Worm (Caenorhabditis elegans) whole organism, young adult: Measurements from ENCODE around the gene nspb-12.

Experiments
- B0019.2 ChIP-seq: fragments of 200-800 bp; sonication (Bioruptor generic); conservative IDR thresholded peaks from 2 replicates; pipeline ENCODE4 v1.3.6; 2022; ENCODE audit warnings: missing genetic modification reagents, missing genetic modification characterization, missing compliant biosample characterization
- C06A6.2 ChIP-seq: fragments of 200-800 bp; sonication (Bioruptor generic); conservative IDR thresholded peaks from 2 replicates; pipeline ENCODE4 v1.3.6; 2022; ENCODE audit warnings: missing genetic modification characterization, missing compliant biosample characterization
- C17E4.6 ChIP-seq: fragments of 200-800 bp; sonication (Bioruptor generic); IDR thresholded peaks from 2 replicates; pipeline ENCODE4 v1.3.6; 2022; ENCODE audit warnings: missing genetic modification reagents, missing genetic modification characterization, missing compliant biosample characterization
- F52B5.7 ChIP-seq: sonication (generic microtip); optimal IDR thresholded peaks from 2 replicates; lab custom pipeline; 2016; ENCODE audit warnings: mild to moderate bottlenecking, missing genetic modification characterization, missing compliant biosample characterization
- F55B11.4 ChIP-seq: sonication (generic microtip); optimal IDR thresholded peaks from 2 replicates; lab custom pipeline; 2016; ENCODE audit warnings: missing compliant biosample characterization, missing genetic modification characterization, borderline replicate concordance; ENCODE audit not compliant: insufficient read depth
- F57C9.4 ChIP-seq: sonication (generic microtip); optimal IDR thresholded peaks from 2 replicates; lab custom pipeline; 2017; ENCODE audit warnings: mild to moderate bottlenecking, missing genetic modification characterization, missing compliant biosample characterization
- K12H6.12 ChIP-seq: fragments of 200-800 bp; sonication (Bioruptor generic); optimal IDR thresholded peaks from 2 replicates; lab custom pipeline; 2018; ENCODE audit warnings: mild to moderate bottlenecking, missing genetic modification characterization, missing compliant biosample characterization
- T07F8.4 ChIP-seq: sonication (generic microtip); optimal IDR thresholded peaks from 2 replicates; lab custom pipeline; 2016; ENCODE audit warnings: mild to moderate bottlenecking, missing genetic modification characterization, moderate library complexity, missing compliant biosample characterization
- T26A5.8 ChIP-seq: sonication (generic microtip); optimal IDR thresholded peaks from 2 replicates; lab custom pipeline; 2016; ENCODE audit warnings: missing genetic modification characterization, missing compliant biosample characterization
- Y53F4B.3 ChIP-seq: fragments of 200-800 bp; sonication (Bioruptor generic); IDR thresholded peaks from 2 replicates; pipeline ENCODE4 v1.3.6; 2022; ENCODE audit warnings: missing genetic modification reagents, missing genetic modification characterization, missing compliant biosample characterization
- Y56A3A.18 ChIP-seq: fragments of 200-800 bp; sonication (Bioruptor generic); IDR thresholded peaks from 2 replicates; pipeline ENCODE4 v1.3.6; 2022; ENCODE audit warnings: missing genetic modification reagents, missing genetic modification characterization, missing compliant biosample characterization
- Y67H2A.10 ChIP-seq: fragments of 200-800 bp; sonication (Bioruptor generic); conservative IDR thresholded peaks from 2 replicates; pipeline ENCODE4 v1.3.6; 2022; ENCODE audit warnings: missing genetic modification reagents, missing genetic modification characterization, missing compliant biosample characterization
- Y79H2A.3 ChIP-seq: fragments of 200-800 bp; sonication (Bioruptor generic); conservative IDR thresholded peaks from 2 replicates; pipeline ENCODE4 v1.3.6; 2022; ENCODE audit warnings: missing genetic modification reagents, missing genetic modification characterization, missing compliant biosample characterization
- Y95B8A.8 ChIP-seq: fragments of 200-800 bp; sonication (Bioruptor generic); IDR thresholded peaks from 2 replicates; pipeline ENCODE4 v1.3.6; 2022; ENCODE audit warnings: missing genetic modification reagents, missing genetic modification characterization, missing compliant biosample characterization
- aptf-3 ChIP-seq: fragments of 200-800 bp; sonication (Bioruptor generic); IDR thresholded peaks from 2 replicates; pipeline ENCODE4 v1.3.6; 2022; ENCODE audit warnings: missing genetic modification characterization, missing compliant biosample characterization
- atf-7 ChIP-seq: sonication (generic microtip); optimal IDR thresholded peaks from 2 replicates; lab custom pipeline; 2017; ENCODE audit warnings: mild to moderate bottlenecking, missing genetic modification characterization, missing compliant biosample characterization
- cebp-2 ChIP-seq: fragments of 200-800 bp; sonication (Bioruptor generic); IDR thresholded peaks from 2 replicates; pipeline ENCODE4 v1.3.6; 2022; ENCODE audit warnings: missing genetic modification characterization, missing compliant biosample characterization
- ceh-27 ChIP-seq: fragments of 200-800 bp; sonication (Bioruptor generic); optimal IDR thresholded peaks from 2 replicates; lab custom pipeline; 2018; ENCODE audit warnings: mild to moderate bottlenecking, missing genetic modification characterization, moderate library complexity, missing compliant biosample characterization
- ceh-58 ChIP-seq: fragments of 200-800 bp; sonication (Bioruptor generic); IDR thresholded peaks from 2 replicates; pipeline ENCODE4 v1.3.6; 2022; ENCODE audit warnings: missing genetic modification characterization, missing compliant biosample characterization
- ceh-79 ChIP-seq: sonication (generic microtip); optimal IDR thresholded peaks from 2 replicates; lab custom pipeline; 2017; ENCODE audit warnings: mild to moderate bottlenecking, missing genetic modification characterization, missing compliant biosample characterization
- ceh-91 ChIP-seq: fragments of 200-800 bp; sonication (Bioruptor generic); IDR thresholded peaks from 2 replicates; pipeline ENCODE4 v1.3.6; 2022; ENCODE audit warnings: missing genetic modification reagents, missing genetic modification characterization, missing compliant biosample characterization
- chd-7 ChIP-seq: sonication (generic microtip); optimal IDR thresholded peaks from 2 replicates; lab custom pipeline; 2016; ENCODE audit warnings: mild to moderate bottlenecking, missing genetic modification characterization, moderate library complexity, missing compliant biosample characterization
- die-1 ChIP-seq: sonication (generic microtip); optimal IDR thresholded peaks from 2 replicates; lab custom pipeline; 2016; ENCODE audit warnings: missing genotype, mild to moderate bottlenecking, missing genetic modification characterization, missing compliant biosample characterization
- dpff-1 ChIP-seq: sonication (generic microtip); optimal IDR thresholded peaks from 2 replicates; lab custom pipeline; 2017; ENCODE audit warnings: mild to moderate bottlenecking, missing genetic modification characterization, missing compliant biosample characterization
- dpl-1 ChIP-seq: fragments of 150-350 bp; optimal IDR thresholded peaks from 2 replicates; lab custom pipeline; 2014; ENCODE audit warnings: missing biosample characterization, missing genetic modification reagents, missing genetic modification characterization
- efl-1 ChIP-seq: fragments of 150-350 bp; optimal IDR thresholded peaks from 2 replicates; lab custom pipeline; 2014; ENCODE audit warnings: missing biosample characterization, missing genetic modification reagents, missing genetic modification characterization
- ekl-4 ChIP-seq: fragments of 200-800 bp; sonication (Bioruptor generic); IDR thresholded peaks from 2 replicates; pipeline ENCODE4 v1.3.6; 2022; ENCODE audit warnings: missing genetic modification reagents, missing genetic modification characterization, missing compliant biosample characterization
- hlh-26 ChIP-seq: fragments of 200-800 bp; sonication (Bioruptor generic); conservative IDR thresholded peaks from 2 replicates; pipeline ENCODE4 v1.3.6; 2022; ENCODE audit warnings: missing genetic modification reagents, missing genetic modification characterization, missing compliant biosample characterization
- hrde-1 ChIP-seq: sonication (generic microtip); optimal IDR thresholded peaks from 2 replicates; lab custom pipeline; 2016; ENCODE audit warnings: missing genetic modification characterization, mild to moderate bottlenecking, missing compliant biosample characterization, moderate library complexity, missing genotype, missing genetic modification reagents, borderline replicate concordance
- hsf-1 ChIP-seq: fragments of 200-800 bp; sonication (Bioruptor generic); IDR thresholded peaks from 2 replicates; pipeline ENCODE4 v1.3.6; 2022; ENCODE audit warnings: missing genetic modification reagents, missing genetic modification characterization, missing compliant biosample characterization
- lag-1 ChIP-seq: fragments of 200-800 bp; sonication (Bioruptor generic); IDR thresholded peaks from 2 replicates; pipeline ENCODE4 v1.3.6; 2022; ENCODE audit warnings: missing genetic modification reagents, missing genetic modification characterization, missing compliant biosample characterization
- lin-26 ChIP-seq: fragments of 200-800 bp; sonication (Bioruptor generic); IDR thresholded peaks from 2 replicates; pipeline ENCODE4 v1.3.6; 2022; ENCODE audit warnings: missing genetic modification reagents, missing genetic modification characterization, missing compliant biosample characterization
- lir-1 ChIP-seq: fragments of 200-800 bp; sonication (Bioruptor generic); conservative IDR thresholded peaks from 2 replicates; pipeline ENCODE4 v1.3.6; 2022; ENCODE audit warnings: missing genetic modification reagents, missing genetic modification characterization, missing compliant biosample characterization
- lsy-27 ChIP-seq: sonication (generic microtip); optimal IDR thresholded peaks from 2 replicates; lab custom pipeline; 2017; ENCODE audit warnings: missing genetic modification characterization, mild to moderate bottlenecking, missing compliant biosample characterization, antibody characterized with exemption, missing genotype, borderline replicate concordance; ENCODE audit not compliant: insufficient read depth
- madf-6 ChIP-seq: fragments of 200-800 bp; sonication (Bioruptor generic); IDR thresholded peaks from 2 replicates; pipeline ENCODE4 v1.3.6; 2022; ENCODE audit warnings: missing genetic modification reagents, missing genetic modification characterization, missing compliant biosample characterization
- nfyb-1 ChIP-seq: fragments of 200-800 bp; sonication (Bioruptor generic); IDR thresholded peaks from 2 replicates; pipeline ENCODE4 v1.3.6; 2022; ENCODE audit warnings: missing genetic modification reagents, missing genetic modification characterization, missing compliant biosample characterization
- nhr-27 ChIP-seq: fragments of 200-800 bp; sonication (Bioruptor generic); optimal IDR thresholded peaks from 2 replicates; lab custom pipeline; 2018; ENCODE audit warnings: mild to moderate bottlenecking, missing genetic modification characterization, moderate library complexity, missing compliant biosample characterization
- pbrm-1 ChIP-seq: fragments of 200-800 bp; sonication (Bioruptor generic); IDR thresholded peaks from 2 replicates; pipeline ENCODE4 v1.3.6; 2022; ENCODE audit warnings: missing genetic modification reagents, missing genetic modification characterization, missing compliant biosample characterization
- snpc-1.1 ChIP-seq: sonication (generic microtip); optimal IDR thresholded peaks from 2 replicates; lab custom pipeline; 2017; ENCODE audit warnings: missing genetic modification characterization, mild to moderate bottlenecking, missing compliant biosample characterization, antibody characterized with exemption, moderate library complexity, missing genotype, missing genetic modification reagents; ENCODE audit not compliant: insufficient read depth
- somi-1 ChIP-seq: fragments of 200-800 bp; sonication (Bioruptor generic); optimal IDR thresholded peaks from 2 replicates; lab custom pipeline; 2018; ENCODE audit warnings: mild to moderate bottlenecking, missing genetic modification characterization, missing compliant biosample characterization
- unc-130 ChIP-seq: sonication (generic microtip); optimal IDR thresholded peaks from 2 replicates; lab custom pipeline; 2016; ENCODE audit warnings: missing genetic modification reagents, missing genetic modification characterization, missing compliant biosample characterization
- unc-62 ChIP-seq: fragments of 150-350 bp; optimal IDR thresholded peaks from 2 replicates; lab custom pipeline; 2014; ENCODE audit warnings: missing biosample characterization, missing genetic modification reagents, missing genetic modification characterization
- zfh-2 ChIP-seq: fragments of 200-800 bp; sonication (Bioruptor generic); conservative IDR thresholded peaks from 2 replicates; pipeline ENCODE4 v1.3.6; 2022; ENCODE audit warnings: missing genetic modification reagents, missing genetic modification characterization, missing compliant biosample characterization
- ztf-26 ChIP-seq: sonication (generic microtip); optimal IDR thresholded peaks from 2 replicates; lab custom pipeline; 2017; ENCODE audit warnings: missing genetic modification characterization, missing compliant biosample characterization
- ztf-28 ChIP-seq: fragments of 200-800 bp; sonication (Bioruptor generic); IDR thresholded peaks from 2 replicates; pipeline ENCODE4 v1.3.6; 2022; ENCODE audit warnings: missing genetic modification reagents, missing genetic modification characterization, missing compliant biosample characterization
- ztf-6 ChIP-seq: fragments of 200-800 bp; sonication (Bioruptor generic); IDR thresholded peaks from 2 replicates; pipeline ENCODE4 v1.3.6; 2022; ENCODE audit warnings: missing genetic modification reagents, missing genetic modification characterization, missing compliant biosample characterization

The nspb-12 gene

DNA sequence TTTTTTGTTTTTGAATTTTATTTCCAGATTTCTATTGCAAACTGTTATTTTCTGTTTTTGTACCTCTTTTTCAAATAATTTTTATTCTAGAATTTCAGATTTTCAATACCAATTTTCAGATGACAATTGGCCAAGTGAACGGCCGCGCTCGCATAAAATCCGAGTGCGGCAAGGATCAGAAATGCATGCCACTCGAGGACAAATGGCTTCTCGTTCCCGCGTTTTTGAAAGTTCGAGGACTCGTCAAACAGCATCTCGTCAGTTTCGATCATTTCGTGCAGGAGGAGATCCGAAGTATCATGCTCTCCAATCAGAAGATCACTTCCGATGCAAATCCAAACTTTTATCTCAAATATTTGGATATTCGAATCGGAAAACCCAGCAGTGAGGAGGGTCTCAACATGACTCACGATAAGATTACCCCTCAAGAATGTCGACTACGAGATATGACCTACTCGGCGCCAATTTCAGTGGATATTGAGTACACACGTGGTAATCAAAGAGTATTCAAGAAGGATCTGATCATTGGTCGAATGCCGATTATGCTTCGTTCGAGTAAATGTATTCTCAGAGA is 11.2 kb downstream of the nspb-12 start, which contains the start of gene rpc-2 (continued):
- TF ChIP-seq chd-7 (tag; lab: Kevin White, UChicago) (peak; percentile 85), ztf-26 (peak; percentile 3), C17E4.6 (GFP tag; lab: Robert Waterston, UW) (no peak), lir-1 (GFP tag; lab: Robert Waterston, UW) (no peak), Y67H2A.10 (GFP tag; lab: Robert Waterston, UW) (no peak), T26A5.8 (tag; lab: Kevin White, UChicago) (peak; percentile 28), F52B5.7 (tag; lab: Kevin White, UChicago) (peak; percentile 69), Y53F4B.3 (GFP tag; lab: Robert Waterston, UW) (no peak), dpff-1 (tag; lab: Kevin White, UChicago) (peak; percentile 74), hsf-1 (GFP tag; lab: Robert Waterston, UW) (peak; percentile 72), Y95B8A.8 (GFP tag; lab: Robert Waterston, UW) (peak; percentile 38; the same call in 1 of the 2 replicates), zfh-2 (GFP tag; lab: Robert Waterston, UW) (peak; percentile 43; the same call in 1 of the 2 replicates), aptf-3 (GFP tag; lab: Robert Waterston, UW) (0 out of 2 replicates have a peak, but pooled peaks have one; percentile 27), pbrm-1 (peak; percentile 32; the same call in 1 of the 2 replicates), atf-7 (tag; lab: Kevin White, UChicago) (peak; percentile 44), F57C9.4 (tag; lab: Kevin White, UChicago) (no peak), madf-6 (GFP tag; lab: Robert Waterston, UW) (peak; percentile 48; the same call in 1 of the 2 replicates), ztf-28 (no peak), cebp-2 (GFP tag; lab: Robert Waterston, UW) (0 out of 2 replicates have a peak, but pooled peaks have one; percentile 34), ekl-4 (GFP tag; lab: Robert Waterston, UW) (peak; percentile 51), Y56A3A.18 (GFP tag; lab: Robert Waterston, UW) (peak; percentile 59; the same call in 1 of the 2 replicates), efl-1 (no peak), ztf-6 (GFP tag; lab: Robert Waterston, UW) (no peak), ceh-79 (no peak), ceh-91 (no peak)

ce11 chrIII:5554884-5555500 is 13.6 kb downstream of the nspb-12 start, which contains the start of the genes nmad-1 and hach-1:
Gene nmad-1, minus strand, starts transcription at chrIII:5554934.
Gene hach-1, plus strand, starts transcription at chrIII:5555450.
- no peak for TF ChIP-seq dpff-1 (tag; lab: Kevin White, UChicago)
- no peak for TF ChIP-seq B0019.2 (GFP tag; lab: Robert Waterston, UW)
- no peak for TF ChIP-seq Y79H2A.3 (GFP tag; lab: Robert Waterston, UW)
- no peak for TF ChIP-seq dpl-1 (GFP tag; lab: Kevin White, UChicago)
- TF ChIP-seq snpc-1.1 (tag; lab: Kevin White, UChicago): peak; percentile 71
- TF ChIP-seq K12H6.12 (tag; lab: Kevin White, UChicago): no peak
- peak; percentile 21 for TF ChIP-seq unc-130 (GFP tag; lab: Kevin White, UChicago)
- no peak for TF ChIP-seq ceh-91
- peak; percentile 55 for TF ChIP-seq die-1 (tag; lab: Kevin White, UChicago)
- TF ChIP-seq hrde-1 (tag; lab: Kevin White, UChicago): no peak
- TF ChIP-seq lin-26 (GFP tag; lab: Robert Waterston, UW): 0 out of 2 replicates have a peak, but pooled peaks have one; percentile 41
- TF ChIP-seq nfyb-1: peak; percentile 77; the same call in 1 of the 2 replicates
- TF ChIP-seq lag-1 (GFP tag; lab: Robert Waterston, UW): no peak
- peak; percentile 45; the same call in 1 of the 2 replicates for TF ChIP-seq C06A6.2
- peak; percentile 61 for TF ChIP-seq ceh-27 (GFP tag; lab: Kevin White, UChicago)
- no peak for TF ChIP-seq T07F8.4 (tag; lab: Kevin White, UChicago)
- no peak for TF ChIP-seq somi-1 (GFP tag; lab: Kevin White, UChicago)
- TF ChIP-seq lsy-27 (tag; lab: Kevin White, UChicago): no peak
- TF ChIP-seq ceh-58 (GFP tag; lab: Robert Waterston, UW): no peak
- no peak for TF ChIP-seq hlh-26 (GFP tag; lab: Robert Waterston, UW)
- no peak for TF ChIP-seq F55B11.4 (tag; lab: Kevin White, UChicago)
- no peak for TF ChIP-seq nhr-27
- TF ChIP-seq aptf-3 (GFP tag; lab: Robert Waterston, UW): no peak
- no peak for TF ChIP-seq unc-62 (GFP tag; lab: Kevin White, UChicago)
- peak; percentile 89 for TF ChIP-seq madf-6 (GFP tag; lab: Robert Waterston, UW)
